Fruit fly (Drosophila melanogaster): ENCODE measurements around the gene Spn38F.

dm6 chr2L:20794656-20795055, 43.1 kb downstream of the Spn38F start:
- TF ChIP-seq lola (GFP tag; optimal IDR thresholded peaks at IDR 0.05): no peak
- no peak for TF ChIP-seq usp (GFP tag; optimal IDR thresholded peaks at IDR 0.05)
- no peak for TF ChIP-seq dl (GFP tag; optimal IDR thresholded peaks at IDR 0.05; ENCODE audit: insufficient read depth in 1 of 2, partially characterized antibody in 2 of 2)
- TF ChIP-seq dsf (GFP tag; optimal IDR thresholded peaks at IDR 0.05; ENCODE audit: borderline replicate concordance): no peak
- no peak for TF ChIP-seq Sp1 (GFP tag; optimal IDR thresholded peaks at IDR 0.05)
- no peak for TF ChIP-seq Rel (GFP tag; optimal IDR thresholded peaks at IDR 0.05)
- no peak for TF ChIP-seq Rel (tag; optimal IDR thresholded peaks at IDR 0.05)
- no peak for TF ChIP-seq pan (optimal IDR thresholded peaks at IDR 0.05)
- no peak for TF ChIP-seq Mio (GFP tag; optimal IDR thresholded peaks at IDR 0.05)
- no peak for TF ChIP-seq dmrt93B (GFP tag; optimal IDR thresholded peaks at IDR 0.05)
- no peak for TF ChIP-seq psq (GFP tag; optimal IDR thresholded peaks at IDR 0.05)
- no peak for TF ChIP-seq CG9705 (GFP tag; optimal IDR thresholded peaks at IDR 0.05)
- TF ChIP-seq jim (GFP tag; optimal IDR thresholded peaks at IDR 0.05): no peak
- no peak for TF ChIP-seq h (GFP tag; optimal IDR thresholded peaks at IDR 0.05)
